Worm (Caenorhabditis elegans) whole organism, young adult: Measurements from ENCODE around the gene nas-25.

Experiments used
- Y53G8AR.9 ChIP-seq: fragments of 200-800 bp; sonication (Bioruptor generic); conservative IDR thresholded peaks from 2 replicates; pipeline ENCODE4 v1.3.6; 2022; ENCODE audit warnings: missing genetic modification reagents, missing genetic modification characterization, missing compliant biosample characterization
- ama-1 ChIP-seq, 3 experiments: fragments of 150-350 bp in 1 of 3; sonication (generic microtip) in 2 of 3; optimal IDR thresholded peaks; 2 replicates each; lab custom pipeline; 2014 to 2018; ENCODE audit warnings: missing biosample characterization in 2 of 3, missing genetic modification characterization in 2 of 3, missing genetic modification reagents in 2 of 3
- bed-1 ChIP-seq: fragments of 200-800 bp; sonication (Bioruptor generic); IDR thresholded peaks from 2 replicates; pipeline ENCODE4 v1.3.6; 2022; ENCODE audit warnings: missing genetic modification reagents, missing genetic modification characterization, missing compliant biosample characterization
- efl-1 ChIP-seq: fragments of 150-350 bp; optimal IDR thresholded peaks from 2 replicates; lab custom pipeline; 2014; ENCODE audit warnings: missing biosample characterization, missing genetic modification reagents, missing genetic modification characterization
- him-1 ChIP-seq: sonication (generic microtip); optimal IDR thresholded peaks from 2 replicates; lab custom pipeline; 2016; ENCODE audit warnings: missing genotype, missing genetic modification reagents, missing genetic modification characterization, missing compliant biosample characterization
- nfya-1 ChIP-seq: sonication (generic microtip); optimal IDR thresholded peaks from 2 replicates; lab custom pipeline; 2017; ENCODE audit warnings: antibody characterized with exemption, missing compliant biosample characterization, missing genetic modification characterization, borderline replicate concordance; ENCODE audit not compliant: insufficient read depth
- rcor-1 ChIP-seq: fragments of 200-800 bp; sonication (Bioruptor generic); IDR thresholded peaks from 2 replicates; pipeline ENCODE4 v1.3.6; 2022; ENCODE audit warnings: missing genetic modification reagents, missing genetic modification characterization, missing compliant biosample characterization
- snpc-1.3 ChIP-seq: sonication (generic microtip); optimal IDR thresholded peaks from 2 replicates; lab custom pipeline; 2017; ENCODE audit warnings: missing genetic modification characterization, mild to moderate bottlenecking, missing compliant biosample characterization, antibody characterized with exemption, moderate library complexity, missing genotype, missing genetic modification reagents; ENCODE audit not compliant: insufficient read depth
- sptf-2 ChIP-seq: fragments of 200-800 bp; sonication (Bioruptor generic); optimal IDR thresholded peaks from 2 replicates; lab custom pipeline; 2018; ENCODE audit warnings: mild to moderate bottlenecking, missing genetic modification characterization, missing compliant biosample characterization
- tbx-9 ChIP-seq: sonication (generic microtip); optimal IDR thresholded peaks from 2 replicates; lab custom pipeline; 2016; ENCODE audit warnings: borderline replicate concordance, missing genetic modification characterization, inconsistent platforms, missing compliant biosample characterization
- unc-62 ChIP-seq: fragments of 150-350 bp; optimal IDR thresholded peaks from 2 replicates; lab custom pipeline; 2014; ENCODE audit warnings: missing biosample characterization, missing genetic modification reagents, missing genetic modification characterization
- ztf-25 ChIP-seq: fragments of 200-800 bp; sonication (Bioruptor generic); IDR thresholded peaks from 2 replicates; pipeline ENCODE4 v1.3.6; 2022; ENCODE audit warnings: missing genetic modification reagents, missing genetic modification characterization, missing compliant biosample characterization

DNA sequence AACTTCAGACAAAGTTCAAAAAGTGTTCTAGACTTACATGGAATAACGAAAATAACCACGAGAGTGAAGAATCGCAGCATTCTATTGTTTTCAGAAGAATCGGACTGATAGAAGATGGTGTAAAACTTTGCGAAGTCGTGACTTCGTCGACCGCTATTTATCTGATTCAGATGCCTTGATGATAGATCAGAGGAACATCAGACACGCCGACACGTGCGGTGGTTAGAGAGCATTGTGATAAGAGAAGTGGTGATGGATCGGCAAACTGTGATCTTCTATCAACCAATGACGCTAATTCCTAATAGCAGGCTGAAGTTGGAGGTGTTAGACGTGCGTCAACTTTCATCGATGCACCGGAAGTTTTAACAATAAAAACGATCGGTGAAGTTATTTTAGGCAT, 7.6 kb upstream of the nas-25 start:
- TF ChIP-seq ama-1 (optimal IDR thresholded peaks at IDR 0.05; lab: Kevin White, UChicago) (no peak), ama-1 (GFP tag; optimal IDR thresholded peaks at IDR 0.05; lab: Kevin White, UChicago) (no peak), nfya-1 (tag; lab: Kevin White, UChicago) (no peak), bed-1 (no peak), sptf-2 (GFP tag; lab: Kevin White, UChicago) (no peak), efl-1 (GFP tag; lab: Kevin White, UChicago) (no peak), snpc-1.3 (tag; lab: Kevin White, UChicago) (no peak), him-1 (tag; lab: Kevin White, UChicago) (no peak), Y53G8AR.9 (GFP tag; lab: Robert Waterston, UW) (no peak), unc-62 (GFP tag; lab: Kevin White, UChicago) (no peak), tbx-9 (tag; lab: Kevin White, UChicago) (no peak), rcor-1 (GFP tag; lab: Robert Waterston, UW) (no peak), ztf-25 (no peak)
